Worm (Caenorhabditis elegans) whole organism, late embryonic: ENCODE results near the gene T12C9.7.

ENCODE experiments used
- C08G9.2 ChIP-seq: sonication (generic microtip); optimal IDR thresholded peaks from 2 replicates; lab custom pipeline; 2016; ENCODE audit warnings: mild to moderate bottlenecking, missing genetic modification characterization, moderate library complexity, missing compliant biosample characterization
- C38D4.7 ChIP-seq: fragments of 200-800 bp; sonication (Bioruptor generic); optimal IDR thresholded peaks from 2 replicates; lab custom pipeline; 2018; ENCODE audit warnings: mild to moderate bottlenecking, missing genetic modification characterization, moderate library complexity, missing compliant biosample characterization
- K02D7.2 ChIP-seq: sonication (generic microtip); optimal IDR thresholded peaks from 2 replicates; lab custom pipeline; 2017; ENCODE audit warnings: mild to moderate bottlenecking, missing genetic modification characterization, missing compliant biosample characterization
- K09A11.1 ChIP-seq: sonication (generic microtip); optimal IDR thresholded peaks from 2 replicates; lab custom pipeline; 2017; ENCODE audit warnings: antibody characterized with exemption, mild to moderate bottlenecking, missing genetic modification characterization, missing compliant biosample characterization; ENCODE audit not compliant: insufficient read depth
- Y22D7AL.16 ChIP-seq: sonication (generic microtip); optimal IDR thresholded peaks from 2 replicates; lab custom pipeline; 2016; ENCODE audit warnings: missing genetic modification characterization, missing compliant biosample characterization
- ahr-1 ChIP-seq: sonication (generic microtip); optimal IDR thresholded peaks from 2 replicates; lab custom pipeline; 2016; ENCODE audit warnings: missing genetic modification characterization, missing compliant biosample characterization
- ceh-14 ChIP-seq: sonication (generic microtip); optimal IDR thresholded peaks from 2 replicates; lab custom pipeline; 2016; ENCODE audit warnings: missing genotype, missing genetic modification characterization, missing compliant biosample characterization
- ceh-18 ChIP-seq: sonication (generic microtip); optimal IDR thresholded peaks from 2 replicates; lab custom pipeline; 2016; ENCODE audit warnings: missing genetic modification characterization, missing compliant biosample characterization
- ceh-19 ChIP-seq: fragments of 200-800 bp; sonication (Bioruptor generic); optimal IDR thresholded peaks from 2 replicates; lab custom pipeline; 2018; ENCODE audit warnings: mild to moderate bottlenecking, missing genetic modification characterization, missing compliant biosample characterization
- ceh-2 ChIP-seq: sonication (generic microtip); optimal IDR thresholded peaks from 2 replicates; lab custom pipeline; 2016; ENCODE audit warnings: missing genotype, missing genetic modification characterization, missing compliant biosample characterization
- ceh-22 ChIP-seq: sonication (generic microtip); optimal IDR thresholded peaks from 2 replicates; lab custom pipeline; 2017; ENCODE audit warnings: missing biosample characterization, missing genetic modification characterization
- ceh-24 ChIP-seq: sonication (generic microtip); optimal IDR thresholded peaks from 2 replicates; lab custom pipeline; 2016; ENCODE audit warnings: mild to moderate bottlenecking, missing genetic modification characterization, missing compliant biosample characterization
- ceh-30 ChIP-seq: fragments of 150-350 bp; optimal IDR thresholded peaks from 2 replicates; lab custom pipeline; 2014; ENCODE audit warnings: missing biosample characterization, missing genetic modification characterization
- ceh-31 ChIP-seq: sonication (generic microtip); optimal IDR thresholded peaks from 2 replicates; lab custom pipeline; 2016; ENCODE audit warnings: missing genetic modification characterization, missing compliant biosample characterization
- ceh-34 ChIP-seq: sonication (generic microtip); optimal IDR thresholded peaks from 2 replicates; lab custom pipeline; 2016; ENCODE audit warnings: mild to moderate bottlenecking, missing genetic modification characterization, missing compliant biosample characterization
- ceh-6 ChIP-seq: fragments of 200-800 bp; sonication (Bioruptor generic); optimal IDR thresholded peaks from 2 replicates; lab custom pipeline; 2018; ENCODE audit warnings: mild to moderate bottlenecking, missing genetic modification characterization, missing compliant biosample characterization
- che-1 ChIP-seq: sonication (generic microtip); optimal IDR thresholded peaks from 2 replicates; lab custom pipeline; 2016; ENCODE audit warnings: mild to moderate bottlenecking, missing genetic modification characterization, missing compliant biosample characterization
- dmd-4 ChIP-seq: sonication (generic microtip); optimal IDR thresholded peaks from 2 replicates; lab custom pipeline; 2016; ENCODE audit warnings: borderline replicate concordance, missing genetic modification characterization, missing compliant biosample characterization
- elt-4 ChIP-seq: sonication (generic microtip); optimal IDR thresholded peaks from 2 replicates; lab custom pipeline; 2016; ENCODE audit warnings: missing genetic modification characterization, missing compliant biosample characterization
- ets-4 ChIP-seq: sonication (generic microtip); optimal IDR thresholded peaks from 2 replicates; lab custom pipeline; 2016; ENCODE audit warnings: missing genetic modification characterization, missing compliant biosample characterization
- eyg-1 ChIP-seq: sonication (generic microtip); optimal IDR thresholded peaks from 2 replicates; lab custom pipeline; 2016; ENCODE audit warnings: missing genotype, missing genetic modification characterization, missing compliant biosample characterization
- fax-1 ChIP-seq: sonication (generic microtip); optimal IDR thresholded peaks from 2 replicates; lab custom pipeline; 2016; ENCODE audit warnings: missing genotype, missing genetic modification characterization, missing compliant biosample characterization
- fkh-10 ChIP-seq: fragments of 150-350 bp; optimal IDR thresholded peaks from 2 replicates; lab custom pipeline; 2014; ENCODE audit warnings: missing biosample characterization, missing genetic modification reagents, missing genetic modification characterization
- fkh-6 ChIP-seq: sonication (generic microtip); optimal IDR thresholded peaks from 2 replicates; lab custom pipeline; 2016; ENCODE audit warnings: missing genetic modification characterization, missing compliant biosample characterization
- gmeb-2 ChIP-seq: sonication (generic microtip); optimal IDR thresholded peaks from 2 replicates; lab custom pipeline; 2016; ENCODE audit warnings: missing genetic modification characterization, inconsistent platforms, missing compliant biosample characterization
- hlh-30 ChIP-seq: sonication (generic microtip); optimal IDR thresholded peaks from 2 replicates; lab custom pipeline; 2017; ENCODE audit warnings: antibody characterized with exemption, missing genetic modification characterization, missing compliant biosample characterization; ENCODE audit not compliant: insufficient read depth
- hlh-8 ChIP-seq: sonication (generic microtip); optimal IDR thresholded peaks from 2 replicates; lab custom pipeline; 2016; ENCODE audit warnings: missing genotype, missing genetic modification characterization, missing compliant biosample characterization
- lim-6 ChIP-seq: sonication (generic microtip); optimal IDR thresholded peaks from 2 replicates; lab custom pipeline; 2016; ENCODE audit warnings: missing genetic modification characterization, missing compliant biosample characterization
- lin-11 ChIP-seq: fragments of 200-800 bp; sonication (Bioruptor generic); optimal IDR thresholded peaks from 2 replicates; lab custom pipeline; 2018; ENCODE audit warnings: mild to moderate bottlenecking, missing genetic modification characterization, missing compliant biosample characterization
- madf-2 ChIP-seq: sonication (generic microtip); optimal IDR thresholded peaks from 2 replicates; lab custom pipeline; 2017; ENCODE audit warnings: missing genetic modification characterization, missing compliant biosample characterization
- mec-3 ChIP-seq: sonication (generic microtip); optimal IDR thresholded peaks from 2 replicates; lab custom pipeline; 2016; ENCODE audit warnings: borderline replicate concordance, missing genetic modification characterization, missing compliant biosample characterization
- nfya-1 ChIP-seq: sonication (generic microtip); optimal IDR thresholded peaks from 2 replicates; lab custom pipeline; 2017; ENCODE audit warnings: missing genetic modification characterization, mild to moderate bottlenecking, missing compliant biosample characterization, antibody characterized with exemption, moderate library complexity
- nhr-11 ChIP-seq: fragments of 150-350 bp; optimal IDR thresholded peaks from 2 replicates; lab custom pipeline; 2014; ENCODE audit warnings: missing biosample characterization, missing genetic modification characterization
- pag-3 ChIP-seq: sonication (generic microtip); optimal IDR thresholded peaks from 2 replicates; lab custom pipeline; 2016; ENCODE audit warnings: missing compliant biosample characterization, missing genetic modification characterization, borderline replicate concordance
- pat-9 ChIP-seq: fragments of 200-800 bp; sonication (Bioruptor generic); optimal IDR thresholded peaks from 2 replicates; lab custom pipeline; 2018; ENCODE audit warnings: mild to moderate bottlenecking, missing genetic modification characterization, moderate library complexity, missing compliant biosample characterization
- pax-1 ChIP-seq: fragments of 150-350 bp; optimal IDR thresholded peaks from 2 replicates; lab custom pipeline; 2014; ENCODE audit warnings: missing biosample characterization, missing genetic modification characterization
- pha-2 ChIP-seq: sonication (generic microtip); optimal IDR thresholded peaks from 2 replicates; lab custom pipeline; 2017; ENCODE audit warnings: mild to moderate bottlenecking, missing genetic modification characterization, missing compliant biosample characterization
- pqm-1 ChIP-seq: sonication (generic microtip); optimal IDR thresholded peaks from 2 replicates; lab custom pipeline; 2016; ENCODE audit warnings: missing genetic modification characterization, missing compliant biosample characterization
- pros-1 ChIP-seq: fragments of 150-350 bp; optimal IDR thresholded peaks from 2 replicates; lab custom pipeline; 2014; ENCODE audit warnings: missing biosample characterization, missing genetic modification reagents, missing genetic modification characterization
- ref-2 ChIP-seq: sonication (generic microtip); optimal IDR thresholded peaks from 2 replicates; lab custom pipeline; 2016; ENCODE audit warnings: missing genetic modification characterization, missing compliant biosample characterization
- sdc-2 ChIP-seq: sonication (generic microtip); optimal IDR thresholded peaks from 2 replicates; lab custom pipeline; 2016; ENCODE audit warnings: missing genotype, missing genetic modification characterization, missing compliant biosample characterization
- tbx-2 ChIP-seq: sonication (generic microtip); optimal IDR thresholded peaks from 2 replicates; lab custom pipeline; 2016; ENCODE audit warnings: missing genetic modification characterization, missing compliant biosample characterization
- tbx-7 ChIP-seq: sonication (generic microtip); optimal IDR thresholded peaks from 2 replicates; lab custom pipeline; 2016; ENCODE audit warnings: missing genotype, missing genetic modification characterization, missing compliant biosample characterization
- ttx-3 ChIP-seq: sonication (generic microtip); optimal IDR thresholded peaks from 2 replicates; lab custom pipeline; 2016; ENCODE audit warnings: missing genetic modification reagents, missing genetic modification characterization, missing compliant biosample characterization
- unc-42 ChIP-seq: sonication (generic microtip); optimal IDR thresholded peaks from 2 replicates; lab custom pipeline; 2016; ENCODE audit warnings: missing genotype, missing genetic modification characterization, missing compliant biosample characterization
- unc-55 ChIP-seq: sonication (generic microtip); optimal IDR thresholded peaks from 2 replicates; lab custom pipeline; 2017; ENCODE audit warnings: missing biosample characterization, missing genetic modification reagents, missing genetic modification characterization
- unc-86 ChIP-seq: sonication (generic microtip); optimal IDR thresholded peaks from 2 replicates; lab custom pipeline; 2016; ENCODE audit warnings: missing genetic modification characterization, missing compliant biosample characterization

Gene T12C9.7

DNA sequence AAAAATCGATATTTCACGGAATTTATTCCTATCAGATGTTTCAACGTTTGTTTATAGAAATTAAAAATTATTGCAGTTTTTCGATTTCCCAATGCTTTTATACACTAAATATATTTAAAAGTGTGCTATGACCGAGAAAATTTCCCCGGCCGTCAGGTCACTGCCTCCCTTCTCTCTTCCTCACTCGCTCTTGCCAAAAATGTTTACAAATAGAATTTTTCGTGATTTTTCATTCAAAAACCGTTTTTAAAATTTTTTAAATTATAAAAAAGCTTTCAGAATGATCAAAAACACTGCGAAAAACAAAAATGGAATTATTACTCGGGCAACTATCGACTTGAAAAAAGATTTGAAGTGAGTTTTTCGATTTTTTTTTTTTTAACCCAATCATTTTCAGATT is at the start of gene T12C9.7, which contains the start of gene vps-18:
T12C9.7 (minus strand) TSS at position 101 of the 400 bp plus-strand sequence.
vps-18 (plus strand) TSS at position 280 of the 400 bp plus-strand sequence.
- TF ChIP-seq unc-55 (GFP tag; lab: Kevin White, UChicago) (no peak), gmeb-2 (no peak), fax-1 (tag; lab: Kevin White, UChicago) (no peak), fkh-10 (no peak), sdc-2 (tag; lab: Kevin White, UChicago) (no peak), che-1 (tag; lab: Kevin White, UChicago) (no peak)

DNA sequence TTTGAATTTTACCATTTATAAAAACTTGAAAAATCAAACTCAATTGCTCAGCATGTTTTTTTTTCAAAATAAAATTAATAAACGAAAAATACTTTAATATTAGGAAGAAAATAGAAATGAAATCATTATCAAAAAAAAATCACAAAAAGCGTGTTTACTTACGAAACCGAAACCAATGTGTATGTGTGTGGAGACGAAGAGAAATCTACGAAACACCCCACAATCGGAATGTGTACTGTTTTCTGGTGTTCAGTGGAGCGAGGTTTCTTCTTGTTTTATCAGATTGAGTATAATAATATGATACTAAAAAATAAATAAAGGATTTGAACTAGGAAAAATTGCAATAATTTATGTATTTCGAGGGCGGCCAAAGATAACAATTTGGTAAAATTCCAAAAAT is 46.9 kb upstream of the T12C9.7 start:
- TF ChIP-seq hlh-8 (tag; lab: Kevin White, UChicago): no peak
- TF ChIP-seq ceh-19 (GFP tag; lab: Kevin White, UChicago): no peak
- no peak for TF ChIP-seq hlh-30 (tag; lab: Kevin White, UChicago)
- no peak for TF ChIP-seq ahr-1 (tag; lab: Kevin White, UChicago)
- no peak for TF ChIP-seq ets-4 (tag; lab: Kevin White, UChicago)

DNA sequence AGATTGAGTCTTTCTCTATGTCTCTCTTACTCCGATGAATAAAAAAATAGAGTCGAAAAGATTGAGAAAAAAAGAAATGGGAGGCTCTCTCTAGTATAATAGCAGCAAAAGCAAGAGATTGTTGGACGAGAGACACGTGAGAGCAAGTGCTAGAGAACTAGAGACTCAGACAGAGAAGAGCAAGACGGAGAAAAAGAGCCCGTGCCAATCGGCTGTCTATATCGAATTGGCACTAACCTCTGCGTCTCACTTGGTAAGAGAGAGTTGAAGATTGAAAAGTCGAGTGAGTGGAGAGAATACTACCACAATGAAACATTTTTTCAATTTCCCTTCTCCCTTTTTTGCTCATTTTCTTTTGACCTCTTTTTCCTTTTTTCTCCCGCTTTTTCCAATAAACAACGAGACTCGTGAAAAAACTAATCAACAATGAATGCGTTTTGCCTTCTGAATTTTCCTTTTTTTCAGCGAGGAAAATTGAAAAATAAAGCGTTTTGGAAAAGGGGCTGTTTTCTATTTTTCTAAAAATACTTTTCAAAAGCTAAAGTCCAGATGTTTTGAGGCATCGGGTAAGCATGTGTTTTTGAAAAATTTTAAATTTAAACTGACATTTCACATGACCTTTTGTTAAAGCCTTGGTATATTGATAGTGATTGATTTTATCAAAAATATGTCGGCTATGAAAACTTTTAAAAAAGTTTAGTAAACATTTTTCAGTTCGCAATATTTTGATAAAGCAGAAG is 46.0 kb upstream of the T12C9.7 start:
- TF ChIP-seq Y22D7AL.16 (tag; lab: Kevin White, UChicago): no peak
- TF ChIP-seq pqm-1 (tag; lab: Kevin White, UChicago): no peak
- TF ChIP-seq dmd-4 (tag; lab: Kevin White, UChicago): no peak
- TF ChIP-seq elt-4 (tag; lab: Kevin White, UChicago): no peak
- TF ChIP-seq ceh-30 (tag; lab: Kevin White, UChicago): no peak
- TF ChIP-seq ref-2 (tag; lab: Kevin White, UChicago): no peak
- TF ChIP-seq ceh-2 (tag; lab: Kevin White, UChicago): no peak
- TF ChIP-seq ceh-34 (tag; lab: Kevin White, UChicago): peak; percentile 30
- TF ChIP-seq ceh-31 (tag; lab: Kevin White, UChicago): peak; percentile 56
- TF ChIP-seq pros-1: peak; percentile 26
- TF ChIP-seq fax-1 (tag; lab: Kevin White, UChicago): no peak
- TF ChIP-seq sdc-2 (tag; lab: Kevin White, UChicago): peak; percentile 4
- TF ChIP-seq pha-2: no peak
- TF ChIP-seq ceh-6 (GFP tag; lab: Kevin White, UChicago): no peak
- TF ChIP-seq pax-1: no peak
- no peak for TF ChIP-seq lin-11 (tag; lab: Kevin White, UChicago)
- no peak for TF ChIP-seq lim-6
- no peak for TF ChIP-seq K09A11.1 (tag; lab: Kevin White, UChicago)
- peak; percentile 70 for TF ChIP-seq ceh-18 (tag; lab: Kevin White, UChicago)
- no peak for TF ChIP-seq ceh-24 (tag; lab: Kevin White, UChicago)
- peak; percentile 83 for TF ChIP-seq unc-42 (tag; lab: Kevin White, UChicago)
- TF ChIP-seq mec-3 (tag; lab: Kevin White, UChicago): no peak
- TF ChIP-seq madf-2 (tag; lab: Kevin White, UChicago): no peak
- TF ChIP-seq tbx-2 (tag; lab: Kevin White, UChicago): peak; percentile 42
- TF ChIP-seq nhr-11 (tag; lab: Kevin White, UChicago): no peak
- TF ChIP-seq che-1 (tag; lab: Kevin White, UChicago): no peak
- TF ChIP-seq nfya-1 (tag; lab: Kevin White, UChicago): peak; percentile 92
- TF ChIP-seq unc-86 (tag; lab: Kevin White, UChicago): no peak
- TF ChIP-seq ttx-3 (tag; lab: Kevin White, UChicago): no peak
- no peak for TF ChIP-seq K02D7.2 (tag; lab: Kevin White, UChicago)
- no peak for TF ChIP-seq fkh-6 (tag; lab: Kevin White, UChicago)
- peak; percentile 83 for TF ChIP-seq ceh-14
- TF ChIP-seq C08G9.2: no peak
- TF ChIP-seq tbx-7: no peak
- TF ChIP-seq pat-9: no peak
- no peak for TF ChIP-seq C38D4.7
- no peak for TF ChIP-seq pag-3 (tag; lab: Kevin White, UChicago)
- peak; percentile 77 for TF ChIP-seq unc-55 (GFP tag; lab: Kevin White, UChicago)
- peak; percentile 86 for TF ChIP-seq hlh-30 (tag; lab: Kevin White, UChicago)
- no peak for TF ChIP-seq ceh-22
- TF ChIP-seq ets-4 (tag; lab: Kevin White, UChicago): no peak
- no peak for TF ChIP-seq eyg-1 (tag; lab: Kevin White, UChicago)
- no peak for TF ChIP-seq hlh-8 (tag; lab: Kevin White, UChicago)
